Worm (Caenorhabditis elegans) whole organism, young adult: Measurements from ENCODE around the gene cdk-1.

Experiments used
- B0035.1 ChIP-seq: sonication (generic microtip); optimal IDR thresholded peaks from 2 replicates; lab custom pipeline; 2016; ENCODE audit warnings: missing genetic modification characterization, mild to moderate bottlenecking, missing compliant biosample characterization, missing genotype, missing genetic modification reagents
- D2030.7 ChIP-seq: fragments of 200-800 bp; sonication (Bioruptor generic); IDR thresholded peaks from 2 replicates; pipeline ENCODE4 v1.3.6; 2022; ENCODE audit warnings: missing genetic modification reagents, missing genetic modification characterization, missing compliant biosample characterization
- F10E7.11 ChIP-seq: sonication (generic microtip); optimal IDR thresholded peaks from 2 replicates; lab custom pipeline; 2017; ENCODE audit warnings: mild to moderate bottlenecking, missing genetic modification characterization, moderate library complexity, missing compliant biosample characterization
- F23B12.7 ChIP-seq: sonication (generic microtip); optimal IDR thresholded peaks from 2 replicates; lab custom pipeline; 2017; ENCODE audit warnings: missing genetic modification characterization, mild to moderate bottlenecking, missing compliant biosample characterization, antibody characterized with exemption, moderate library complexity; ENCODE audit not compliant: insufficient read depth
- F33H1.4 ChIP-seq: fragments of 200-800 bp; sonication (Bioruptor generic); IDR thresholded peaks from 2 replicates; pipeline ENCODE4 v1.3.6; 2022; ENCODE audit warnings: missing genetic modification reagents, missing genetic modification characterization, missing compliant biosample characterization
- F37B4.10 ChIP-seq: fragments of 200-800 bp; sonication (Bioruptor generic); IDR thresholded peaks from 2 replicates; pipeline ENCODE4 v1.3.6; 2022; ENCODE audit warnings: missing genetic modification characterization, missing compliant biosample characterization
- F39B2.1 ChIP-seq: fragments of 200-800 bp; sonication (Bioruptor generic); IDR thresholded peaks from 2 replicates; pipeline ENCODE4 v1.3.6; 2022; ENCODE audit warnings: missing genetic modification reagents, missing genetic modification characterization, missing compliant biosample characterization
- F49E8.2 ChIP-seq: sonication (generic microtip); optimal IDR thresholded peaks from 3 replicates; lab custom pipeline; 2017; ENCODE audit warnings: missing genetic modification characterization, mild to moderate bottlenecking, missing compliant biosample characterization, antibody characterized with exemption, moderate library complexity; ENCODE audit not compliant: insufficient read depth
- Y56A3A.18 ChIP-seq: fragments of 200-800 bp; sonication (Bioruptor generic); IDR thresholded peaks from 2 replicates; pipeline ENCODE4 v1.3.6; 2022; ENCODE audit warnings: missing genetic modification reagents, missing genetic modification characterization, missing compliant biosample characterization
- ZK185.1 ChIP-seq: sonication (generic microtip); optimal IDR thresholded peaks from 2 replicates; lab custom pipeline; 2016; ENCODE audit warnings: mild to moderate bottlenecking, missing genetic modification characterization, missing compliant biosample characterization; ENCODE audit not compliant: poor library complexity, severe bottlenecking
- athp-1 ChIP-seq: sonication (generic microtip); optimal IDR thresholded peaks from 2 replicates; lab custom pipeline; 2017; ENCODE audit warnings: mild to moderate bottlenecking, missing genetic modification characterization, missing compliant biosample characterization
- attf-5 ChIP-seq: fragments of 200-800 bp; sonication (Bioruptor generic); optimal IDR thresholded peaks from 2 replicates; lab custom pipeline; 2018; ENCODE audit warnings: mild to moderate bottlenecking, missing genetic modification characterization, missing compliant biosample characterization
- attf-6 ChIP-seq: fragments of 200-800 bp; sonication (Bioruptor generic); IDR thresholded peaks from 2 replicates; pipeline ENCODE4 v1.3.6; 2022; ENCODE audit warnings: missing genetic modification reagents, missing genetic modification characterization, missing compliant biosample characterization
- bed-2 ChIP-seq: fragments of 200-800 bp; sonication (Bioruptor generic); IDR thresholded peaks from 2 replicates; pipeline ENCODE4 v1.3.6; 2022; ENCODE audit warnings: missing genetic modification reagents, missing genetic modification characterization, missing compliant biosample characterization
- ccch-3 ChIP-seq: fragments of 200-800 bp; sonication (Bioruptor generic); optimal IDR thresholded peaks from 2 replicates; lab custom pipeline; 2018; ENCODE audit warnings: mild to moderate bottlenecking, missing genetic modification characterization, missing compliant biosample characterization
- cebp-1 ChIP-seq, 2 experiments: fragments of 200-800 bp in 1 of 2; sonication (Bioruptor generic) in 1 of 2; sonication (generic microtip) in 1 of 2; IDR thresholded peaks in 1 of 2; optimal IDR thresholded peaks in 1 of 2; 2 replicates each; pipeline versions ENCODE4 v1.3.6 to Lab custom; 2017 to 2022; ENCODE audit warnings: missing compliant biosample characterization in 2 of 2, missing genetic modification characterization in 2 of 2, mild to moderate bottlenecking in 1 of 2, missing genetic modification reagents in 1 of 2, moderate library complexity in 1 of 2
- ceh-79 ChIP-seq: sonication (generic microtip); optimal IDR thresholded peaks from 2 replicates; lab custom pipeline; 2017; ENCODE audit warnings: mild to moderate bottlenecking, missing genetic modification characterization, missing compliant biosample characterization
- efl-1 ChIP-seq: fragments of 150-350 bp; optimal IDR thresholded peaks from 2 replicates; lab custom pipeline; 2014; ENCODE audit warnings: missing biosample characterization, missing genetic modification reagents, missing genetic modification characterization
- ekl-4 ChIP-seq: fragments of 200-800 bp; sonication (Bioruptor generic); IDR thresholded peaks from 2 replicates; pipeline ENCODE4 v1.3.6; 2022; ENCODE audit warnings: missing genetic modification reagents, missing genetic modification characterization, missing compliant biosample characterization
- gei-17 ChIP-seq: fragments of 200-800 bp; sonication (Bioruptor generic); optimal IDR thresholded peaks from 2 replicates; lab custom pipeline; 2018; ENCODE audit warnings: mild to moderate bottlenecking, missing genetic modification characterization, missing compliant biosample characterization
- hlh-26 ChIP-seq: fragments of 200-800 bp; sonication (Bioruptor generic); conservative IDR thresholded peaks from 2 replicates; pipeline ENCODE4 v1.3.6; 2022; ENCODE audit warnings: missing genetic modification reagents, missing genetic modification characterization, missing compliant biosample characterization
- hrde-1 ChIP-seq: sonication (generic microtip); optimal IDR thresholded peaks from 2 replicates; lab custom pipeline; 2016; ENCODE audit warnings: missing genetic modification characterization, mild to moderate bottlenecking, missing compliant biosample characterization, moderate library complexity, missing genotype, missing genetic modification reagents, borderline replicate concordance
- lin-26 ChIP-seq: fragments of 200-800 bp; sonication (Bioruptor generic); IDR thresholded peaks from 2 replicates; pipeline ENCODE4 v1.3.6; 2022; ENCODE audit warnings: missing genetic modification reagents, missing genetic modification characterization, missing compliant biosample characterization
- lin-40 ChIP-seq: sonication (generic microtip); optimal IDR thresholded peaks from 2 replicates; lab custom pipeline; 2016; ENCODE audit warnings: missing genetic modification characterization, mild to moderate bottlenecking, missing compliant biosample characterization, missing genotype, missing genetic modification reagents
- lin-54 ChIP-seq: fragments of 200-800 bp; sonication (Bioruptor generic); optimal IDR thresholded peaks from 2 replicates; lab custom pipeline; 2018; ENCODE audit warnings: mild to moderate bottlenecking, missing genetic modification characterization, missing compliant biosample characterization
- lsl-1 ChIP-seq: fragments of 200-800 bp; sonication (Bioruptor generic); optimal IDR thresholded peaks from 2 replicates; lab custom pipeline; 2018; ENCODE audit warnings: mild to moderate bottlenecking, missing genetic modification characterization, moderate library complexity, missing compliant biosample characterization
- mcd-1 ChIP-seq: fragments of 200-800 bp; sonication (Bioruptor generic); IDR thresholded peaks from 2 replicates; pipeline ENCODE4 v1.3.6; 2022; ENCODE audit warnings: missing genetic modification reagents, missing genetic modification characterization, missing compliant biosample characterization
- mes-4 ChIP-seq: sonication (generic microtip); optimal IDR thresholded peaks from 2 replicates; lab custom pipeline; 2016; ENCODE audit warnings: missing genotype, missing genetic modification characterization, missing compliant biosample characterization
- nhr-80 ChIP-seq: sonication (generic microtip); optimal IDR thresholded peaks from 2 replicates; lab custom pipeline; 2016; ENCODE audit warnings: missing genetic modification characterization, missing compliant biosample characterization
- nhr-90 ChIP-seq: sonication (generic microtip); optimal IDR thresholded peaks from 2 replicates; lab custom pipeline; 2016; ENCODE audit warnings: missing genotype, mild to moderate bottlenecking, missing genetic modification characterization, missing compliant biosample characterization
- pbrm-1 ChIP-seq: fragments of 200-800 bp; sonication (Bioruptor generic); IDR thresholded peaks from 2 replicates; pipeline ENCODE4 v1.3.6; 2022; ENCODE audit warnings: missing genetic modification reagents, missing genetic modification characterization, missing compliant biosample characterization
- rpc-1 ChIP-seq, 2 experiments: fragments of 150-350 bp in 1 of 2; sonication (generic microtip) in 1 of 2; optimal IDR thresholded peaks; 2 replicates each; lab custom pipeline; 2014 to 2018; ENCODE audit warnings: missing biosample characterization in 1 of 2, missing genetic modification characterization in 1 of 2, missing genetic modification reagents in 1 of 2, missing genotype in 1 of 2
- snpc-4 ChIP-seq, 5 experiments: fragments of 150-350 bp in 1 of 5; sonication (generic microtip) in 4 of 5; optimal IDR thresholded peaks; 2 replicates each; lab custom pipeline; 2014 to 2018; ENCODE audit warnings: missing genetic modification characterization in 5 of 5, missing biosample characterization in 3 of 5, antibody characterized with exemption in 2 of 5, mild to moderate bottlenecking in 2 of 5, missing compliant biosample characterization in 2 of 5, missing genotype in 2 of 5, moderate library complexity in 2 of 5, missing genetic modification reagents in 1 of 5
- tbp1 ChIP-seq: fragments of 200-800 bp; sonication (Bioruptor generic); optimal IDR thresholded peaks from 2 replicates; lab custom pipeline; 2018; ENCODE audit warnings: mild to moderate bottlenecking, missing genetic modification characterization, missing compliant biosample characterization
- tlf-1 ChIP-seq: fragments of 200-800 bp; sonication (Bioruptor generic); optimal IDR thresholded peaks from 2 replicates; lab custom pipeline; 2018; ENCODE audit warnings: mild to moderate bottlenecking, missing genetic modification characterization, missing compliant biosample characterization
- zim-3 ChIP-seq: sonication (generic microtip); optimal IDR thresholded peaks from 2 replicates; lab custom pipeline; 2017; ENCODE audit warnings: mild to moderate bottlenecking, missing genetic modification characterization, moderate library complexity, missing compliant biosample characterization
- ztf-18 ChIP-seq: sonication (generic microtip); optimal IDR thresholded peaks from 2 replicates; lab custom pipeline; 2016; ENCODE audit warnings: missing genotype, mild to moderate bottlenecking, missing genetic modification characterization, missing compliant biosample characterization

cdk-1 gene

DNA sequence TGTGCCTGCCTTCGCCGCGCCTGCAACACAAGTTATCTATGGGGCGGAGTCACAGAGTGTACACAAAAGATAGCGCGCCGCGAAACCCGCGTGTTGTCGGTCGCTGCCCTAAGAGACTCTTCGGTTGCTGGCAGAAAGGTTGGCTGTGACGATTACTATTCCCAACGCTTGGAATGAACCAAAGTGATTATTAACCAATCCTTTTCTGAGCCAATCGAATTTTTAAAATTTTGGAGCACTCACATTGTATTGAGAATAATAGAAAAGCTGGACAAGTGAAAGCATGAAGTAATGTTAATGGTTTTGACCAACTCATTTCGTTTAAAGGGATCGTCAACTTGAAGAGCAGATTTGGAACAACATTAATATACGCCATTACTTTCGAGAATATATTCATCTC lies 30.0 kb upstream of the cdk-1 start (continued):
- TF ChIP-seq F33H1.4 (GFP tag; lab: Robert Waterston, UW) = peak; percentile 64
- TF ChIP-seq pbrm-1 = peak; percentile 95
- no peak for TF ChIP-seq rpc-1 (optimal IDR thresholded peaks at IDR 0.05; lab: Kevin White, UChicago)
- TF ChIP-seq rpc-1 (tag; optimal IDR thresholded peaks at IDR 0.05; lab: Kevin White, UChicago) = peak; percentile 7
- no peak for TF ChIP-seq attf-5 (GFP tag; lab: Kevin White, UChicago)
- 0 out of 2 replicates have a peak, but pooled peaks have one; percentile 55 for TF ChIP-seq F39B2.1
- TF ChIP-seq F49E8.2 = peak; percentile 67
- peak; percentile 23 for TF ChIP-seq hrde-1 (tag; lab: Kevin White, UChicago)
- TF ChIP-seq F23B12.7 = peak; percentile 84
- TF ChIP-seq gei-17 (GFP tag; lab: Kevin White, UChicago) = no peak
- peak; percentile 72 for TF ChIP-seq ZK185.1 (tag; lab: Kevin White, UChicago)
- no peak for TF ChIP-seq nhr-90 (tag; lab: Kevin White, UChicago)
- peak; percentile 17 for TF ChIP-seq F10E7.11 (tag; lab: Kevin White, UChicago)
- peak; percentile 76 for TF ChIP-seq mcd-1 (GFP tag; lab: Robert Waterston, UW)
- no peak for TF ChIP-seq ccch-3 (GFP tag; lab: Kevin White, UChicago)
- peak; percentile 87 for TF ChIP-seq attf-6 (GFP tag; lab: Robert Waterston, UW)
- peak; percentile 40 for TF ChIP-seq zim-3 (tag; lab: Kevin White, UChicago)
- TF ChIP-seq lin-40 = peak; percentile 66
- TF ChIP-seq efl-1 (GFP tag; lab: Kevin White, UChicago) = peak; percentile 9
- peak; percentile 27 for TF ChIP-seq ceh-79 (tag; lab: Kevin White, UChicago)
- peak; percentile 87 for TF ChIP-seq D2030.7 (GFP tag; lab: Robert Waterston, UW)
- no peak for TF ChIP-seq bed-2 (GFP tag; lab: Robert Waterston, UW)
- no peak for TF ChIP-seq mes-4 (tag; lab: Kevin White, UChicago)
- TF ChIP-seq lsl-1 (GFP tag; lab: Kevin White, UChicago) = peak; percentile 77
- peak; percentile 65 for TF ChIP-seq lin-54 (GFP tag; lab: Kevin White, UChicago)
- TF ChIP-seq B0035.1 (tag; lab: Kevin White, UChicago) = no peak
- peak; percentile 38 for TF ChIP-seq tlf-1 (GFP tag; lab: Kevin White, UChicago)
- TF ChIP-seq cebp-1 (GFP tag; IDR thresholded peaks at IDR 0.05; lab: Robert Waterston, UW) = no peak
- TF ChIP-seq cebp-1 (tag; optimal IDR thresholded peaks at IDR 0.05; lab: Kevin White, UChicago) = no peak

DNA sequence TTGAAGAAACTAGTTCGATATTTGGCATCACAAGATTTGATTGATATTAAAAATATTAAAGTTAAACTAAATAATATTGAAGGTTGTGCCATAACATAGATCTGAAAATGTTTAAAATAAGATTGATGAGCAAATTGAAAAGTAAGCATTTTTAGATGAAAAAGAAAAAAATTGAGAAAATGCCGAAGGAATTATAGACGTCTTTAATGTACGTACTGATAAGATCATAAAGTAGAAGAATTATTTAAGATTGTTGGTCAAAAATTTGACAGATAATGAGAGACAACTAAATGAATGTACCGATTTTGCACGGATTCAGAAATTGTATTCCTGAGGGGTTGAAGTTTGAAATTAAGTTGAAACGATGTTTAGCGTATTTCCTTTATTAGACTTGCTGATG lies 27.1 kb upstream of the cdk-1 start, which contains the start of gene ncx-7:
ncx-7 (minus strand) TSS at position 101 of the 400 bp plus-strand sequence.
- TF ChIP-seq nhr-80 = peak; percentile 33
- TF ChIP-seq ztf-18 (tag; lab: Kevin White, UChicago) = no peak
- TF ChIP-seq Y56A3A.18 (GFP tag; lab: Robert Waterston, UW) = no peak
- TF ChIP-seq tbp1 (GFP tag; lab: Kevin White, UChicago) = no peak
- TF ChIP-seq athp-1 = no peak
- TF ChIP-seq ekl-4 (GFP tag; lab: Robert Waterston, UW) = no peak
- no peak for TF ChIP-seq hrde-1 (tag; lab: Kevin White, UChicago)
- TF ChIP-seq lin-26 (GFP tag; lab: Robert Waterston, UW) = no peak

DNA sequence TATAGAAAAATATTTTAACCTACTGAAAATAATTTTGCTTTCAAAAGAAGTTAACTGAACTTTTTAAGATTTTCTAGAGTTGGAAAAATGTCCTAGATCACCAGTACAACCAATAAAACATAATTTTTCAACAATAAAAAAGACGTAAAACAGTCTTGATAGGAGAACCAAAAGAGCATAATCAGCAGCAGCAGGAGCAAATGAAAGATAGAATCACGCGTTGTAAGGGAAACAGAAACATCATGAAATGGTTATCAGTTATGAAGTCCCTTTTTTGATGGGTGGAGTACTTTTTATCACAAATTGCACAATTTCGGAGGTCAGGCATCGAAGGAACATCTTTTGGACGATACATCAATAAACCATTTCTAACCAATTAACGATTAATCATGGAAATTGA lies 25.3 kb upstream of the cdk-1 start:
- TF ChIP-seq F37B4.10 (GFP tag; lab: Robert Waterston, UW) (no peak), nhr-80 (peak; percentile 92), hlh-26 (no peak), snpc-4 (GFP tag; optimal IDR thresholded peaks at IDR 0.05; lab: Kevin White, UChicago) (no peak), snpc-4 (tag; optimal IDR thresholded peaks at IDR 0.05; lab: Kevin White, UChicago) (peak in 1 of 4 experiments; percentile 44)
